Worm (Caenorhabditis elegans) whole organism, L4 larva: ENCODE results near the gene K08E7.5.

ENCODE experiments used
- F10B5.3 ChIP-seq: sonication (generic microtip); optimal IDR thresholded peaks from 2 replicates; lab custom pipeline; 2016; ENCODE audit warnings: mild to moderate bottlenecking, missing genetic modification characterization, missing compliant biosample characterization
- T20F7.1 ChIP-seq: fragments of 200-800 bp; sonication (Bioruptor generic); optimal IDR thresholded peaks from 2 replicates; lab custom pipeline; 2018; ENCODE audit warnings: mild to moderate bottlenecking, missing genetic modification characterization, missing compliant biosample characterization
- Y105C5A.15 ChIP-seq: fragments of 200-800 bp; sonication (Bioruptor generic); IDR thresholded peaks from 2 replicates; pipeline ENCODE4 v1.3.6; 2022; ENCODE audit warnings: missing genetic modification characterization, missing compliant biosample characterization
- Y48G9A.11 ChIP-seq: fragments of 200-800 bp; sonication (Bioruptor generic); IDR thresholded peaks from 2 replicates; pipeline ENCODE4 v1.3.6; 2022; ENCODE audit warnings: missing genetic modification reagents, missing genetic modification characterization, missing compliant biosample characterization
- Y75B8A.6 ChIP-seq: fragments of 200-800 bp; sonication (Bioruptor generic); IDR thresholded peaks from 2 replicates; pipeline ENCODE4 v1.3.6; 2022; ENCODE audit warnings: missing genetic modification reagents, missing genetic modification characterization, missing compliant biosample characterization
- ces-1 ChIP-seq: fragments of 150-350 bp; sonication (generic microtip); optimal IDR thresholded peaks from 4 replicates; lab custom pipeline; 2014; ENCODE audit warnings: missing biosample characterization, missing genetic modification reagents, missing genetic modification characterization
- ctbp-1 ChIP-seq: fragments of 200-800 bp; sonication (Bioruptor generic); IDR thresholded peaks from 2 replicates; pipeline ENCODE4 v1.3.6; 2022; ENCODE audit warnings: missing genetic modification reagents, missing genetic modification characterization, missing compliant biosample characterization
- daf-12 ChIP-seq: fragments of 150-350 bp; optimal IDR thresholded peaks from 2 replicates; lab custom pipeline; 2014; ENCODE audit warnings: missing biosample characterization, missing genetic modification reagents, missing genetic modification characterization
- daf-16 ChIP-seq, 3 experiments: sonication (generic microtip); optimal IDR thresholded peaks; 2 replicates each; lab custom pipeline; 2016 to 2017; ENCODE audit warnings: missing genetic modification characterization in 3 of 3, missing genetic modification reagents in 3 of 3, mild to moderate bottlenecking in 2 of 3, missing compliant biosample characterization in 2 of 3, missing biosample characterization in 1 of 3, moderate library complexity in 1 of 3
- daf-8 ChIP-seq: fragments of 200-800 bp; sonication (Bioruptor generic); IDR thresholded peaks from 2 replicates; pipeline ENCODE4 v1.3.6; 2022; ENCODE audit warnings: missing genetic modification characterization, missing compliant biosample characterization
- dmd-6 ChIP-seq: fragments of 200-800 bp; sonication (Bioruptor generic); IDR thresholded peaks from 2 replicates; pipeline ENCODE4 v1.3.6; 2022; ENCODE audit warnings: missing genetic modification reagents, missing genetic modification characterization, missing compliant biosample characterization
- dpl-1 ChIP-seq: fragments of 150-350 bp; optimal IDR thresholded peaks from 2 replicates; lab custom pipeline; 2014; ENCODE audit warnings: missing biosample characterization, missing genetic modification reagents, missing genetic modification characterization
- duxl-1 ChIP-seq: sonication (generic microtip); optimal IDR thresholded peaks from 2 replicates; lab custom pipeline; 2016; ENCODE audit warnings: mild to moderate bottlenecking, missing genetic modification characterization, moderate library complexity, missing compliant biosample characterization; ENCODE audit not compliant: poor library complexity
- egl-43 ChIP-seq: fragments of 200-800 bp; sonication (Bioruptor generic); IDR thresholded peaks from 2 replicates; pipeline ENCODE4 v1.3.6; 2022; ENCODE audit warnings: missing genetic modification reagents, missing genetic modification characterization, missing compliant biosample characterization
- fos-1 ChIP-seq: fragments of 150-350 bp; optimal IDR thresholded peaks from 2 replicates; lab custom pipeline; 2014; ENCODE audit warnings: missing biosample characterization, missing genetic modification characterization
- gei-8 ChIP-seq: fragments of 200-800 bp; sonication (Bioruptor generic); optimal IDR thresholded peaks from 2 replicates; lab custom pipeline; 2018; ENCODE audit warnings: mild to moderate bottlenecking, missing genetic modification characterization, missing compliant biosample characterization
- lin-38 ChIP-seq: fragments of 200-800 bp; sonication (Bioruptor generic); IDR thresholded peaks from 2 replicates; pipeline ENCODE4 v1.3.6; 2022; ENCODE audit warnings: missing genetic modification reagents, missing genetic modification characterization, missing compliant biosample characterization
- lsy-2 ChIP-seq, 2 experiments: fragments of 150-350 bp in 1 of 2; sonication (generic microtip) in 1 of 2; optimal IDR thresholded peaks; 2 replicates each; lab custom pipeline; 2014 to 2017; ENCODE audit warnings: missing biosample characterization in 2 of 2, missing genetic modification characterization in 2 of 2
- mep-1 ChIP-seq: fragments of 150-350 bp; sonication (generic microtip); optimal IDR thresholded peaks from 3 replicates; lab custom pipeline; 2014; ENCODE audit warnings: missing biosample characterization, missing genetic modification characterization
- mes-2 ChIP-seq: sonication (generic microtip); optimal IDR thresholded peaks from 2 replicates; lab custom pipeline; 2016; ENCODE audit warnings: missing genotype, mild to moderate bottlenecking, missing genetic modification characterization, missing compliant biosample characterization; ENCODE audit not compliant: poor library complexity, severe bottlenecking
- mxl-2 ChIP-seq: fragments of 200-800 bp; sonication (Bioruptor generic); conservative IDR thresholded peaks from 2 replicates; pipeline ENCODE4 v1.3.6; 2022; ENCODE audit warnings: missing genetic modification reagents, missing genetic modification characterization, missing compliant biosample characterization
- mxl-3 ChIP-seq: fragments of 200-800 bp; sonication (Bioruptor generic); optimal IDR thresholded peaks from 2 replicates; lab custom pipeline; 2018; ENCODE audit warnings: mild to moderate bottlenecking, missing genetic modification characterization, missing compliant biosample characterization
- nhr-10 ChIP-seq: fragments of 150-350 bp; optimal IDR thresholded peaks from 2 replicates; lab custom pipeline; 2014; ENCODE audit warnings: missing biosample characterization, missing genetic modification characterization
- nhr-111 ChIP-seq: fragments of 200-800 bp; sonication (Bioruptor generic); optimal IDR thresholded peaks from 2 replicates; lab custom pipeline; 2018; ENCODE audit warnings: mild to moderate bottlenecking, missing genetic modification characterization, missing compliant biosample characterization
- nhr-237 ChIP-seq: sonication (generic microtip); optimal IDR thresholded peaks from 2 replicates; lab custom pipeline; 2017; ENCODE audit warnings: missing biosample characterization, missing genetic modification characterization
- nhr-25 ChIP-seq: sonication (generic microtip); optimal IDR thresholded peaks from 2 replicates; lab custom pipeline; 2017; ENCODE audit warnings: missing genetic modification characterization, mild to moderate bottlenecking, missing compliant biosample characterization, antibody characterized with exemption, moderate library complexity, borderline replicate concordance; ENCODE audit not compliant: insufficient read depth
- nhr-41 ChIP-seq: fragments of 200-800 bp; sonication (Bioruptor generic); IDR thresholded peaks from 2 replicates; pipeline ENCODE4 v1.3.6; 2022; ENCODE audit warnings: missing genetic modification reagents, missing genetic modification characterization, missing compliant biosample characterization
- nhr-77 ChIP-seq: fragments of 150-350 bp; optimal IDR thresholded peaks from 2 replicates; lab custom pipeline; 2014; ENCODE audit warnings: missing biosample characterization, missing genetic modification characterization
- pha-4 ChIP-seq, 2 experiments: fragments of 150-350 bp in 1 of 2; fragments of 200-800 bp in 1 of 2; sonication (Bioruptor generic) in 1 of 2; IDR thresholded peaks in 1 of 2; optimal IDR thresholded peaks in 1 of 2; 2 replicates each; pipeline versions ENCODE4 v1.3.6 to Lab custom; 2014 to 2022; ENCODE audit warnings: missing genetic modification characterization in 2 of 2, missing genetic modification reagents in 2 of 2, missing biosample characterization in 1 of 2, missing compliant biosample characterization in 1 of 2
- skn-1 ChIP-seq: fragments of 150-350 bp; optimal IDR thresholded peaks from 2 replicates; lab custom pipeline; 2014; ENCODE audit warnings: missing biosample characterization, missing genetic modification characterization
- spr-3 ChIP-seq: fragments of 200-800 bp; sonication (Bioruptor generic); optimal IDR thresholded peaks from 2 replicates; lab custom pipeline; 2018; ENCODE audit warnings: mild to moderate bottlenecking, missing genetic modification characterization, missing compliant biosample characterization
- unc-130 ChIP-seq: sonication (generic microtip); optimal IDR thresholded peaks from 2 replicates; lab custom pipeline; 2016; ENCODE audit warnings: missing genetic modification reagents, missing genetic modification characterization, missing compliant biosample characterization
- vab-7 ChIP-seq: fragments of 200-800 bp; sonication (Bioruptor generic); IDR thresholded peaks from 2 replicates; pipeline ENCODE4 v1.3.6; 2022; ENCODE audit warnings: missing genetic modification reagents, missing genetic modification characterization, missing compliant biosample characterization
- ztf-7 ChIP-seq: fragments of 150-350 bp; optimal IDR thresholded peaks from 2 replicates; lab custom pipeline; 2014; ENCODE audit warnings: missing biosample characterization, missing genetic modification characterization

K08E7.5 gene

DNA sequence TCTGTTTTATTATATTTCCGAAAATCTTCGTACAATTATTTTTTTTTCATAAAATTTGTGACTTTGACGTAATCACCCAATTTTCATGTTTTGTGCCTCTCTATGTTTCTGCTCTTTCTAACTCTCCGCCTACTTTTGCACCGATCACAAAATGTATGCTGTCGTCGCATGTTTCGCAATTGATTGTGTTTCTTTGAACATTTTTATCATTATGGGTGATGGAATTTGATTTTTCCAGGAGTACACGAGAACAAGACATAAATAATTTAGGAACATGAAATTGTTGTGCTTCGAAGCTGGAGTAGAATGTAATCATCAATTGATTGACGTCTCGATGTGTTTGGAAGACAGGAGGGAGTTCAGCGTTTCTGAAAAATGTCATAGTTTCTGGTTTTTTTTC, 27.8 kb downstream of the K08E7.5 start (continued):
- TF ChIP-seq fos-1 (tag; lab: Kevin White, UChicago) (no peak), nhr-25 (tag; lab: Kevin White, UChicago) (no peak), Y75B8A.6 (no peak), pha-4 (GFP tag; IDR thresholded peaks at IDR 0.05; lab: Robert Waterston, UW) (peak; percentile 30; the same call in 1 of the 2 replicates), pha-4 (tag; optimal IDR thresholded peaks at IDR 0.05; lab: Kevin White, UChicago) (no peak), unc-130 (GFP tag; lab: Kevin White, UChicago) (no peak), duxl-1 (no peak)

DNA sequence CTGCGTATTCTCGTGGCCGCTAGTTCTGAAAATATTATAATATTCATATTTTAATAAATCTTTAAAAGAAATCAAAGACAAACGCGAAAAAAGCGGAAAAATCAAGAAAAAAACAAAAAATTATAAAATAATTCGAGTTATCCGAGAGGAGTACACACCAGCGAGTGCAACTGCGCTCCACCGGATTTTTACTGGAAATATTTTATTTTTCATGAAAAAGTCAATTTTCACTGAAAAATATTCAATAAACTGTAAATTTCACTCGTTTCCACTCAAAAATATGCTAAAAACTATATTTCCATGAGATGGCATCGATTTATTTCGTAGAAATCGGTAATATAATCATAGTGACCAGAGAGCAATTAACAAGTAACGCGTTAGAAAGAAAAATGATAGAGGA, 32.2 kb downstream of the K08E7.5 start, which contains the start of gene Y55D9A.2:
Gene Y55D9A.2 (minus strand): TSS at position 31 of the 400 bp plus-strand sequence.
- TF ChIP-seq ztf-7 (tag; lab: Kevin White, UChicago) (no peak), ces-1 (GFP tag; lab: Kevin White, UChicago) (no peak), dpl-1 (GFP tag; lab: Kevin White, UChicago) (peak; percentile 40), nhr-77 (tag; lab: Kevin White, UChicago) (peak; percentile 22), daf-16 (GFP tag; optimal IDR thresholded peaks at IDR 0.05; lab: Kevin White, UChicago) (no peak), daf-16 (tag; optimal IDR thresholded peaks at IDR 0.05; lab: Kevin White, UChicago) (peak; percentile 9), nhr-25 (tag; lab: Kevin White, UChicago) (no peak), vab-7 (GFP tag; lab: Robert Waterston, UW) (no peak), F10B5.3 (no peak), nhr-10 (no peak), unc-130 (GFP tag; lab: Kevin White, UChicago) (peak; percentile 4), Y105C5A.15 (GFP tag; lab: Robert Waterston, UW) (no peak), T20F7.1 (GFP tag; lab: Kevin White, UChicago) (peak; percentile 60), ctbp-1 (GFP tag; lab: Robert Waterston, UW) (no peak), mep-1 (tag; lab: Kevin White, UChicago) (peak; percentile 2), skn-1 (tag; lab: Kevin White, UChicago) (no peak), mes-2 (tag; lab: Kevin White, UChicago) (peak; percentile 70), spr-3 (GFP tag; lab: Kevin White, UChicago) (no peak), nhr-111 (GFP tag; lab: Kevin White, UChicago) (no peak), lin-38 (GFP tag; lab: Robert Waterston, UW) (peak; percentile 90), lsy-2 (tag; optimal IDR thresholded peaks at IDR 0.05; lab: Kevin White, UChicago) (peak in 1 of 2 experiments; percentile 64)
- TF ChIP-seq, all 104 proteins: peak for 9

DNA sequence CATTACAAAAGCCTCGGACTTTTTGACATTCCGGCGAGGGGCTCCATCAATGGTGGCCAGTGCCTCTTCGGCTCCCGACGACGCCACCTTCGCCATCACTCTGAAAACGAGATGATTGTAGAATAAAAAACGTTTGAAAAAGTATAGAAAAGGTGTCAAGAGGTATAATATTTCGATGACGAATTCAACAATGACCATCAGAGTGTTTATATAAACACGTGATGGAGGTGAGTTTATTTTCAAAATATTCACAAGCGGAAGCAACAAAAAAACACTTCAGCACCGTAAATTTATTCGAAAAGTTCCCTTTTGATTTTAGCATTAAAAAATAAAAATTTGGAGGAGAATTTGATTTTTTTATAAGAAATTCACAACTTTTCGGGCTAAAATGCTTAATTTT, 41.5 kb downstream of the K08E7.5 start, which contains the start of gene efa-6:
Gene efa-6 (minus strand): TSS at position 101 of the 400 bp plus-strand sequence.
- TF ChIP-seq mxl-2 (GFP tag; lab: Robert Waterston, UW): no peak
- TF ChIP-seq skn-1 (tag; lab: Kevin White, UChicago): no peak
- TF ChIP-seq gei-8: no peak
- TF ChIP-seq nhr-237 (tag; lab: Kevin White, UChicago): no peak
- no peak for TF ChIP-seq mxl-3 (GFP tag; lab: Kevin White, UChicago)
- TF ChIP-seq daf-8 (GFP tag; lab: Robert Waterston, UW): no peak
- TF ChIP-seq nhr-41 (GFP tag; lab: Robert Waterston, UW): no peak
- no peak for TF ChIP-seq ces-1 (GFP tag; lab: Kevin White, UChicago)
- TF ChIP-seq daf-12 (tag; lab: Kevin White, UChicago): no peak
- TF ChIP-seq nhr-77 (tag; lab: Kevin White, UChicago): no peak
- TF ChIP-seq dmd-6 (GFP tag; lab: Robert Waterston, UW): no peak
- TF ChIP-seq egl-43 (GFP tag; lab: Robert Waterston, UW): no peak
- TF ChIP-seq ctbp-1 (GFP tag; lab: Robert Waterston, UW): no peak
- TF ChIP-seq Y48G9A.11 (GFP tag; lab: Robert Waterston, UW): no peak
